Fruit fly (Drosophila melanogaster): ENCODE measurements around the gene Cdk5alpha.

Gene Cdk5alpha

dm6 chr2L:10310614-10311382 lies at the start of gene Cdk5alpha:
Cdk5alpha (minus strand) TSS chr2L:10310956.
- TF ChIP-seq CG8478 (optimal IDR thresholded peaks at IDR 0.05) = no peak
- no peak for TF ChIP-seq CTCF (optimal IDR thresholded peaks at IDR 0.05)

dm6 chr2L:10356508-10356907 lies 45.8 kb upstream of the Cdk5alpha start, which contains the start of the genes CtsL4 and ClpP:
CtsL4 (minus strand) TSS chr2L:10356597.
ClpP (plus strand) TSS chr2L:10356795.
- TF ChIP-seq CTCF (optimal IDR thresholded peaks at IDR 0.05) = no peak
- TF ChIP-seq CG8478 (optimal IDR thresholded peaks at IDR 0.05) = no peak

dm6 chr2L:10353871-10354270 lies 43.1 kb upstream of the Cdk5alpha start, which contains the start of gene CG34367:
CG34367 (minus strand) TSS chr2L:10353905.
- no peak for TF ChIP-seq CTCF (optimal IDR thresholded peaks at IDR 0.05)
- no peak for TF ChIP-seq CG8478 (optimal IDR thresholded peaks at IDR 0.05)

- TF ChIP-seq CG8478 (optimal IDR thresholded peaks at IDR 0.05) = no peak
- no peak for TF ChIP-seq CTCF (optimal IDR thresholded peaks at IDR 0.05)
These were observed 40.4 kb upstream of the Cdk5alpha start for dm6 chr2L:10351130-10351529.

dm6 chr2L:10344029-10344606 lies 33.4 kb upstream of the Cdk5alpha start, which contains the start of gene Frmd5:
Frmd5 (plus strand) TSS chr2L:10344442.
- TF ChIP-seq CTCF (optimal IDR thresholded peaks at IDR 0.05) (no peak), CG8478 (optimal IDR thresholded peaks at IDR 0.05) (no peak)

- TF ChIP-seq CTCF (optimal IDR thresholded peaks at IDR 0.05) (no peak), CG8478 (optimal IDR thresholded peaks at IDR 0.05) (no peak)
These were observed 31.7 kb upstream of the Cdk5alpha start, which contains the start of gene Sps2 for dm6 chr2L:10342471-10342870. Sps2 (plus strand) TSS chr2L:10342594.

- TF ChIP-seq CTCF (optimal IDR thresholded peaks at IDR 0.05) = no peak
- no peak for TF ChIP-seq CG8478 (optimal IDR thresholded peaks at IDR 0.05)
These were observed 30.6 kb upstream of the Cdk5alpha start, which contains the start of gene CG31715 for dm6 chr2L:10341405-10341804. CG31715 (plus strand) TSS chr2L:10341616.

dm6 chr2L:10339841-10340240 lies 29.1 kb upstream of the Cdk5alpha start:
- TF ChIP-seq CG8478 (optimal IDR thresholded peaks at IDR 0.05) (no peak), CTCF (optimal IDR thresholded peaks at IDR 0.05) (no peak)

- TF ChIP-seq CTCF (optimal IDR thresholded peaks at IDR 0.05) (peak in 1 of 2 experiments; percentile 15), CG8478 (optimal IDR thresholded peaks at IDR 0.05) (no peak)
These were observed 28.5 kb upstream of the Cdk5alpha start, which contains the start of gene SamDC for dm6 chr2L:10339212-10339721. SamDC (plus strand) TSS chr2L:10339457.

- no peak for TF ChIP-seq CTCF (optimal IDR thresholded peaks at IDR 0.05)
- no peak for TF ChIP-seq CG8478 (optimal IDR thresholded peaks at IDR 0.05)
These were observed 24.1 kb upstream of the Cdk5alpha start for dm6 chr2L:10334854-10335277.

dm6 chr2L:10334213-10334612 lies 23.5 kb upstream of the Cdk5alpha start:
- no peak for TF ChIP-seq CG8478 (optimal IDR thresholded peaks at IDR 0.05)
- TF ChIP-seq CTCF (optimal IDR thresholded peaks at IDR 0.05) = no peak

dm6 chr2L:10333091-10333991 lies 22.6 kb upstream of the Cdk5alpha start, which contains the start of gene GATAd:
GATAd (plus strand) TSS chr2L:10333734.
- TF ChIP-seq CG8478 (optimal IDR thresholded peaks at IDR 0.05) (no peak), CTCF (optimal IDR thresholded peaks at IDR 0.05) (peak in 1 of 2 experiments; percentile 1)

dm6 chr2L:10331066-10331847 lies 20.5 kb upstream of the Cdk5alpha start, which contains the start of the genes Schip1 and Cox10:
Schip1 (minus strand) TSS chr2L:10331116.
Cox10 (plus strand) TSS chr2L:10331471.
- no peak for TF ChIP-seq CTCF (optimal IDR thresholded peaks at IDR 0.05)
- no peak for TF ChIP-seq CG8478 (optimal IDR thresholded peaks at IDR 0.05)

dm6 chr2L:10327790-10328189 lies 17.0 kb upstream of the Cdk5alpha start, which contains the start of gene RnrL:
RnrL (minus strand) TSS chr2L:10327943.
- TF ChIP-seq CG8478 (optimal IDR thresholded peaks at IDR 0.05) (no peak), CTCF (optimal IDR thresholded peaks at IDR 0.05) (no peak)
